Worm (Caenorhabditis elegans) whole organism, midembryonic: ENCODE results near the gene srh-180.

Source experiments
- T22C8.4 ChIP-seq: fragments of 200-800 bp; sonication (Bioruptor generic); IDR thresholded peaks from 2 replicates; pipeline ENCODE4 v1.3.6; 2022; ENCODE audit warnings: missing genetic modification characterization, missing compliant biosample characterization
- cog-1 ChIP-seq: sonication (generic microtip); optimal IDR thresholded peaks from 2 replicates; lab custom pipeline; 2016; ENCODE audit warnings: missing genetic modification characterization, missing compliant biosample characterization
- flt-1 ChIP-seq: fragments of 200-800 bp; sonication (Bioruptor generic); IDR thresholded peaks from 2 replicates; pipeline ENCODE4 v1.3.6; 2022; ENCODE audit warnings: missing genetic modification characterization, missing compliant biosample characterization
- klf-2 ChIP-seq: fragments of 200-800 bp; sonication (Bioruptor generic); conservative IDR thresholded peaks from 2 replicates; pipeline ENCODE4 v1.3.6; 2022; ENCODE audit warnings: missing genetic modification reagents, missing genetic modification characterization, missing compliant biosample characterization
- med-1 ChIP-seq: sonication (generic microtip); optimal IDR thresholded peaks from 2 replicates; lab custom pipeline; 2017; ENCODE audit warnings: missing genetic modification characterization, mild to moderate bottlenecking, missing compliant biosample characterization, antibody characterized with exemption, missing genetic modification reagents; ENCODE audit not compliant: insufficient read depth
- ref-1 ChIP-seq: fragments of 200-800 bp; sonication (Bioruptor generic); conservative IDR thresholded peaks from 2 replicates; pipeline ENCODE4 v1.3.6; 2022; ENCODE audit warnings: missing genetic modification reagents, missing genetic modification characterization, missing compliant biosample characterization
- tab-1 ChIP-seq: fragments of 200-800 bp; sonication (Bioruptor generic); IDR thresholded peaks from 2 replicates; pipeline ENCODE4 v1.3.6; 2022; ENCODE audit warnings: missing genetic modification characterization, missing compliant biosample characterization
- ztf-23 ChIP-seq: fragments of 200-800 bp; sonication (Bioruptor generic); IDR thresholded peaks from 2 replicates; pipeline ENCODE4 v1.3.6; 2022; ENCODE audit warnings: missing genetic modification reagents, missing genetic modification characterization, missing compliant biosample characterization
- ztf-29 ChIP-seq: fragments of 200-800 bp; sonication (Bioruptor generic); IDR thresholded peaks from 2 replicates; pipeline ENCODE4 v1.3.6; 2022; ENCODE audit warnings: missing genetic modification reagents, missing genetic modification characterization, missing compliant biosample characterization

srh-180 gene

DNA sequence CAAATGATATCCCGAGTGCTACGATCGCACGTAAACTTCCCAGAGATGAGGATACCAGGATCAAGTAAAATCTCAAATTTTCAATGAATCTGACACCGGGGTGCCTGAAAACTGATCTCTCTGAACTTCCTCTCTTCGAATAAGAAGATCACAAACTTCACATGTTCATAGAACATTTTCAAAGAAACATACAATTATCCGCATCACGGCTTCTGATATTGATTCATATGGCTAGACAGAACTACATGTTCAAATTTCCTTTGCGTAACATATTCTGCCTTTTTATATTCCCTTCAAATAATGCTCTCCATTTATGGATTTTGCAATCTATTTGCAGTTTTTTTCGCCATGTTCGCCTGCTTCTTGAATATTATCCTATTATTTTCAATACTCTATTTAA lies 20.3 kb upstream of the srh-180 start, which contains the start of gene srbc-83:
TSS of gene srbc-83 (plus strand) at position 301 of the 400 bp plus-strand sequence.
- no peak for TF ChIP-seq klf-2
- TF ChIP-seq cog-1 (tag; lab: Kevin White, UChicago): no peak
- no peak for TF ChIP-seq tab-1 (GFP tag; lab: Robert Waterston, UW)
- TF ChIP-seq T22C8.4 (GFP tag; lab: Robert Waterston, UW): no peak
- no peak for TF ChIP-seq flt-1 (GFP tag; lab: Robert Waterston, UW)
- no peak for TF ChIP-seq ref-1 (GFP tag; lab: Robert Waterston, UW)

DNA sequence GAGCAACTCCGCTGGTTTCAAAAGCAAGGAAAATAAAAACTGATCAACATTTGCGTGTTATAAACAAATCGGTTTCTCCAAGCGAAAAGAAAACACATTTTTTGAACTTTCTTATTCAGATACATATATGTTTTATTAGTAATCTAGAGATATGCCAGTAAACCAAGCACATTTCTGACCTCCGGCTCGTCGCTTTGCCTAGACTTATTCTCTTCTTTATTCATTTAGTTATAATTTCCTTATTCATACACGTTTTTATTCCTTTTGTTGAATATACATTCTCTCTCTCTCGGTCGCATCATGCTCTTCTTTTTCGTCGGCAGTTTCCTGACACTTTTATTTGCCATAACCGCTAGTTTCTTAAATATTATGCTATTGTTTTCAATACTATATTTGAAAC lies 18.7 kb upstream of the srh-180 start, which contains the start of gene srbc-84:
TSS of gene srbc-84 (plus strand) at position 301 of the 400 bp plus-strand sequence.
- TF ChIP-seq med-1 (no peak), ztf-29 (GFP tag; lab: Robert Waterston, UW) (no peak), ref-1 (GFP tag; lab: Robert Waterston, UW) (no peak), ztf-23 (GFP tag; lab: Robert Waterston, UW) (no peak), flt-1 (GFP tag; lab: Robert Waterston, UW) (no peak), cog-1 (tag; lab: Kevin White, UChicago) (no peak), tab-1 (GFP tag; lab: Robert Waterston, UW) (no peak), klf-2 (no peak), T22C8.4 (GFP tag; lab: Robert Waterston, UW) (no peak)

- TF ChIP-seq klf-2 (no peak), tab-1 (GFP tag; lab: Robert Waterston, UW) (no peak), flt-1 (GFP tag; lab: Robert Waterston, UW) (no peak), ztf-29 (GFP tag; lab: Robert Waterston, UW) (no peak), med-1 (no peak), ztf-23 (GFP tag; lab: Robert Waterston, UW) (no peak), T22C8.4 (GFP tag; lab: Robert Waterston, UW) (no peak), cog-1 (tag; lab: Kevin White, UChicago) (no peak), ref-1 (GFP tag; lab: Robert Waterston, UW) (no peak)
Observed at ce11 chrV:16299834-16300233, 17.5 kb upstream of the srh-180 start.

DNA sequence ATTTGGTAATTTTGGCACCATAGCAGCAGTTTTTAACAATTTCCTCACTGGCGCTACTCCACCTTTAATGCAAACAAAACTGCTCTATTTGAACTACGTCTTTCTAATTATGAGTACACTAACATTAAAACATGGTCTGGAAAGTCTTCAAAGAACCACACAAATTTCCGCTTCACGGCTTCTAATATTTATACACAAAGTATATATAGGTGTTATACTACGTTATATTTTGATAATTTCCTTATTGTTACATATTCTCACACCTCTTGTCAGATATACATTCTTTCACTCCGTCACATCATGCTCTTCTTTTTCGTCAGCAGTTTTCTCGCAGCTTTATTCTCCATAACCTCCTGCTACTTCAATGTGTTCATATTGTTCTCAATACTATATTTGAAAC lies 17.1 kb upstream of the srh-180 start, which contains the start of gene srbc-82:
TSS of gene srbc-82 (plus strand) at position 301 of the 400 bp plus-strand sequence.
- TF ChIP-seq flt-1 (GFP tag; lab: Robert Waterston, UW) (no peak), T22C8.4 (GFP tag; lab: Robert Waterston, UW) (no peak), cog-1 (tag; lab: Kevin White, UChicago) (no peak), ztf-29 (GFP tag; lab: Robert Waterston, UW) (no peak), med-1 (no peak), ref-1 (GFP tag; lab: Robert Waterston, UW) (no peak), klf-2 (no peak), ztf-23 (GFP tag; lab: Robert Waterston, UW) (no peak), tab-1 (GFP tag; lab: Robert Waterston, UW) (no peak)

- TF ChIP-seq ztf-29 (GFP tag; lab: Robert Waterston, UW): no peak
- TF ChIP-seq klf-2: no peak
- TF ChIP-seq cog-1 (tag; lab: Kevin White, UChicago): no peak
- TF ChIP-seq tab-1 (GFP tag; lab: Robert Waterston, UW): no peak
- TF ChIP-seq ztf-23 (GFP tag; lab: Robert Waterston, UW): no peak
- TF ChIP-seq ref-1 (GFP tag; lab: Robert Waterston, UW): no peak
- no peak for TF ChIP-seq flt-1 (GFP tag; lab: Robert Waterston, UW)
- TF ChIP-seq med-1: no peak
- no peak for TF ChIP-seq T22C8.4 (GFP tag; lab: Robert Waterston, UW)
Observed at ce11 chrV:16302439-16302838, 14.9 kb upstream of the srh-180 start, which contains the start of the genes C31A11.13 and oac-6. TSS of gene C31A11.13 (minus strand) at chrV:16302551. TSS of gene oac-6 (plus strand) at chrV:16302717.

- TF ChIP-seq med-1 (no peak), cog-1 (tag; lab: Kevin White, UChicago) (no peak), ztf-29 (GFP tag; lab: Robert Waterston, UW) (no peak), ztf-23 (GFP tag; lab: Robert Waterston, UW) (no peak), klf-2 (no peak), ref-1 (GFP tag; lab: Robert Waterston, UW) (no peak), T22C8.4 (GFP tag; lab: Robert Waterston, UW) (no peak)
Observed at ce11 chrV:16307253-16307652, 10.1 kb upstream of the srh-180 start, which contains the start of gene srxa-7. TSS of gene srxa-7 (plus strand) at chrV:16307553.

ce11 chrV:16308343-16308742 lies 9.0 kb upstream of the srh-180 start:
- TF ChIP-seq ztf-23 (GFP tag; lab: Robert Waterston, UW): no peak
- TF ChIP-seq ztf-29 (GFP tag; lab: Robert Waterston, UW): no peak
- TF ChIP-seq klf-2: no peak
- TF ChIP-seq ref-1 (GFP tag; lab: Robert Waterston, UW): no peak
- no peak for TF ChIP-seq flt-1 (GFP tag; lab: Robert Waterston, UW)
- no peak for TF ChIP-seq cog-1 (tag; lab: Kevin White, UChicago)
- TF ChIP-seq tab-1 (GFP tag; lab: Robert Waterston, UW): no peak
- TF ChIP-seq T22C8.4 (GFP tag; lab: Robert Waterston, UW): no peak
- no peak for TF ChIP-seq med-1

- no peak for TF ChIP-seq med-1
- no peak for TF ChIP-seq ztf-29 (GFP tag; lab: Robert Waterston, UW)
- TF ChIP-seq ref-1 (GFP tag; lab: Robert Waterston, UW): no peak
- no peak for TF ChIP-seq cog-1 (tag; lab: Kevin White, UChicago)
- no peak for TF ChIP-seq T22C8.4 (GFP tag; lab: Robert Waterston, UW)
- no peak for TF ChIP-seq ztf-23 (GFP tag; lab: Robert Waterston, UW)
- TF ChIP-seq tab-1 (GFP tag; lab: Robert Waterston, UW): no peak
- no peak for TF ChIP-seq flt-1 (GFP tag; lab: Robert Waterston, UW)
- no peak for TF ChIP-seq klf-2
Observed at ce11 chrV:16309523-16309922, 7.8 kb upstream of the srh-180 start, which contains the start of gene oac-7. TSS of gene oac-7 (plus strand) at chrV:16309805.

DNA sequence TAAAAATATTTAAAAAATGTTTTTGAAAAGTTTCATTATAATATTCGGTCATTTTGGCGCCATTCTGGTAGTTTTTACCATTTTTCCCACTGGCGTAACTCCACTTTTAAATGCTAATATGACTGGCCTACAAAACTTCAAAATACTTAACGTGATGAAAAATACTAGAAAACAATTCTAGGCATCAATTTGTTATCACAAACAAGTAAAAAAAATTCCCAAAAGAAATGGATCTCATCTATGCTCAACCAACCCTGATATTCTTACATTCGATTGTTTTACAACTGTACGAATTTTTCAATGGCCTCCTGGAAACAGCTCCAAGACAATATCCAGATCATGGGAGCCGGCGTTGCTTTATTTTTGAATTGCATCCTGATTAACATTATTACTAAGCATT lies 2.3 kb upstream of the srh-180 start, which contains the start of gene str-214:
TSS of gene str-214 (plus strand) at position 301 of the 400 bp plus-strand sequence.
- no peak for TF ChIP-seq cog-1 (tag; lab: Kevin White, UChicago)
- TF ChIP-seq ztf-29 (GFP tag; lab: Robert Waterston, UW): no peak
- no peak for TF ChIP-seq flt-1 (GFP tag; lab: Robert Waterston, UW)
- no peak for TF ChIP-seq ztf-23 (GFP tag; lab: Robert Waterston, UW)
- TF ChIP-seq klf-2: no peak
- no peak for TF ChIP-seq T22C8.4 (GFP tag; lab: Robert Waterston, UW)
- TF ChIP-seq med-1: no peak
- no peak for TF ChIP-seq tab-1 (GFP tag; lab: Robert Waterston, UW)
- no peak for TF ChIP-seq ref-1 (GFP tag; lab: Robert Waterston, UW)
